Worm (Caenorhabditis elegans) whole organism, L1 larva: ENCODE results near the gene F22D3.4.

Source experiments
- aly-2 ChIP-seq: fragments of 150-350 bp; optimal IDR thresholded peaks from 2 replicates; lab custom pipeline; 2014; ENCODE audit warnings: missing biosample characterization, missing genetic modification characterization
- jun-1 ChIP-seq: fragments of 150-350 bp; optimal IDR thresholded peaks from 2 replicates; lab custom pipeline; 2014; ENCODE audit warnings: missing biosample characterization, missing genetic modification reagents, missing genetic modification characterization
- nhr-11 ChIP-seq: fragments of 150-350 bp; optimal IDR thresholded peaks from 2 replicates; lab custom pipeline; 2014; ENCODE audit warnings: missing biosample characterization, missing genetic modification characterization
- nhr-12 ChIP-seq: sonication (generic microtip); optimal IDR thresholded peaks from 2 replicates; lab custom pipeline; 2017; ENCODE audit warnings: missing biosample characterization, missing genetic modification characterization
- nhr-237 ChIP-seq: fragments of 150-350 bp; optimal IDR thresholded peaks from 2 replicates; lab custom pipeline; 2014; ENCODE audit warnings: missing biosample characterization, missing genetic modification characterization
- pag-3 ChIP-seq: sonication (generic microtip); optimal IDR thresholded peaks from 2 replicates; lab custom pipeline; 2017; ENCODE audit warnings: missing genetic modification characterization, mild to moderate bottlenecking, missing compliant biosample characterization, antibody characterized with exemption, borderline replicate concordance; ENCODE audit not compliant: insufficient read depth
- snpc-4 ChIP-seq: fragments of 150-350 bp; optimal IDR thresholded peaks from 2 replicates; lab custom pipeline; 2014; ENCODE audit warnings: missing biosample characterization, missing genetic modification characterization
- sptf-1 ChIP-seq: fragments of 150-350 bp; optimal IDR thresholded peaks from 2 replicates; lab custom pipeline; 2014; ENCODE audit warnings: missing biosample characterization, missing genetic modification characterization
- ztf-4 ChIP-seq: fragments of 150-350 bp; optimal IDR thresholded peaks from 2 replicates; lab custom pipeline; 2014; ENCODE audit warnings: missing biosample characterization, missing genetic modification characterization

DNA sequence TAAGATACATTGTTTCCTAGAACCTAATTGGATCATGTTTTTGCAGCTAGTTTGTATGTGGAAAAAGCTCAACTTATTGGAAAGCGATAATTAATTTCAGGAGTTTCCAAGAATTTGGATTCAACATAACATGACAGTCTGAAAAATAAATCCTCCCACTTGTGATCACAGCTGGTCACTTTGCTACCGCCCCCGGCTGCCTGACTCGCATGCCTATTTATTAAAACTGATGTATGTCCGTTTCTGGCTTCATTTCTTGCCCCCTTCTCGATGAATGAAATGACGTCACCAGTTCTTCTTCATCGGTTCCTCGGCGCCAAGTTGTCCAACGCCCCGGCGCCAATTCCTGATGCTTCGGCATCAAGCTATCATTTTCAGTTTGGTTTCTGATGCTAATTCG, 369 bp downstream of the F22D3.4 start:
- no peak for TF ChIP-seq jun-1 (tag; lab: Kevin White, UChicago)
- TF ChIP-seq snpc-4: no peak
- no peak for TF ChIP-seq nhr-237 (tag; lab: Kevin White, UChicago)
- TF ChIP-seq aly-2: no peak
- TF ChIP-seq sptf-1 (tag; lab: Kevin White, UChicago): no peak
- TF ChIP-seq ztf-4: no peak
- TF ChIP-seq nhr-11 (tag; lab: Kevin White, UChicago): no peak
- no peak for TF ChIP-seq nhr-12 (tag; lab: Kevin White, UChicago)
- TF ChIP-seq pag-3: no peak
